Fruit fly (Drosophila melanogaster) whole organism, embryonic: ENCODE measurements around the gene Ugt49B2.

Experiments
- CG10274 ChIP-seq: fragments of 200-800 bp; sonication (Bioruptor generic); optimal IDR thresholded peaks from 3 replicates; lab custom pipeline; 2017; ENCODE audit warnings: missing biosample characterization, mild to moderate bottlenecking, missing genetic modification characterization
- CG10366 ChIP-seq: fragments of 200-800 bp; sonication (Bioruptor generic); IDR thresholded peaks from 2 replicates; pipeline ENCODE4 v1.3.6; 2022; ENCODE audit warnings: missing biosample characterization, missing genetic modification characterization
- CG10543 ChIP-seq: fragments of 200-800 bp; sonication (Bioruptor generic); optimal IDR thresholded peaks from 3 replicates; lab custom pipeline; 2017; ENCODE audit warnings: missing biosample characterization, mild to moderate bottlenecking, missing genetic modification characterization, moderate library complexity
- CG10654 ChIP-seq: fragments of 200-800 bp; sonication (Bioruptor generic); optimal IDR thresholded peaks from 2 replicates; lab custom pipeline; 2016; ENCODE audit warnings: missing biosample characterization, missing genetic modification characterization
- CG11247 ChIP-seq: fragments of 200-800 bp; sonication (Bioruptor generic); IDR thresholded peaks from 2 replicates; pipeline ENCODE4 v1.3.6; 2022; ENCODE audit warnings: missing biosample characterization, missing genetic modification characterization
- CG11696 ChIP-seq: fragments of 200-800 bp; sonication (Bioruptor generic); IDR thresholded peaks from 2 replicates; pipeline ENCODE4 v1.3.6; 2022; ENCODE audit warnings: missing biosample characterization, missing genetic modification characterization
- CG11723 ChIP-seq: fragments of 200-800 bp; sonication (Bioruptor generic); optimal IDR thresholded peaks from 2 replicates; lab custom pipeline; 2017; ENCODE audit warnings: missing biosample characterization, mild to moderate bottlenecking, missing genetic modification characterization
- CG13624 ChIP-seq: fragments of 200-800 bp; sonication (Bioruptor generic); optimal IDR thresholded peaks from 2 replicates; lab custom pipeline; 2016; ENCODE audit warnings: missing biosample characterization, missing genetic modification characterization
- CG14710 ChIP-seq: fragments of 200-800 bp; sonication (Bioruptor generic); optimal IDR thresholded peaks from 3 replicates; lab custom pipeline; 2019; ENCODE audit warnings: missing biosample characterization, mild to moderate bottlenecking, missing genetic modification characterization, moderate library complexity
- CG15514 ChIP-seq: fragments of 200-800 bp; sonication (Bioruptor generic); optimal IDR thresholded peaks from 3 replicates; lab custom pipeline; 2017; ENCODE audit warnings: missing biosample characterization, missing genetic modification characterization, mild to moderate bottlenecking, moderate library complexity, missing genetic modification reagents
- CG1647 ChIP-seq: fragments of 200-800 bp; sonication (Bioruptor generic); optimal IDR thresholded peaks from 3 replicates; lab custom pipeline; 2016; ENCODE audit warnings: missing biosample characterization, missing genetic modification characterization
- CG17912 ChIP-seq: fragments of 200-800 bp; sonication (Bioruptor generic); optimal IDR thresholded peaks from 2 replicates; lab custom pipeline; 2018; ENCODE audit warnings: missing biosample characterization, mild to moderate bottlenecking, missing genetic modification characterization
- CG1792 ChIP-seq: fragments of 200-800 bp; sonication (Bioruptor generic); optimal IDR thresholded peaks from 2 replicates; lab custom pipeline; 2016; ENCODE audit warnings: missing biosample characterization, missing genetic modification characterization
- CG18764 ChIP-seq: fragments of 200-800 bp; sonication (Bioruptor generic); optimal IDR thresholded peaks from 3 replicates; lab custom pipeline; 2016; ENCODE audit warnings: missing biosample characterization, missing genetic modification characterization
- CG2116 ChIP-seq: fragments of 200-800 bp; sonication (Bioruptor generic); optimal IDR thresholded peaks from 3 replicates; lab custom pipeline; 2018; ENCODE audit warnings: missing biosample characterization, mild to moderate bottlenecking, missing genetic modification characterization
- CG2129 ChIP-seq: fragments of 200-800 bp; sonication (Bioruptor generic); IDR thresholded peaks from 2 replicates; pipeline ENCODE4 v1.3.6; 2022; ENCODE audit warnings: missing biosample characterization, missing genetic modification characterization; ENCODE audit not compliant: partially characterized antibody
- CG2889 ChIP-seq: fragments of 200-800 bp; sonication (Bioruptor generic); IDR thresholded peaks from 3 replicates; pipeline ENCODE4 v1.3.6; 2022; ENCODE audit warnings: missing biosample characterization, missing genetic modification characterization
- CG34422 ChIP-seq: fragments of 200-800 bp; sonication (Bioruptor generic); IDR thresholded peaks from 3 replicates; pipeline ENCODE4 v1.3.6; 2022; ENCODE audit warnings: missing biosample characterization, missing genetic modification characterization
- CG4404 ChIP-seq: fragments of 200-800 bp; sonication (Bioruptor generic); IDR thresholded peaks from 2 replicates; pipeline ENCODE4 v1.3.6; 2022; ENCODE audit warnings: missing biosample characterization, missing genetic modification characterization
- CG4707 ChIP-seq: fragments of 200-800 bp; sonication (Bioruptor generic); optimal IDR thresholded peaks from 2 replicates; lab custom pipeline; 2018; ENCODE audit warnings: missing biosample characterization, mild to moderate bottlenecking, missing genetic modification characterization, moderate library complexity
- CG6254 ChIP-seq: fragments of 200-800 bp; sonication (Bioruptor generic); optimal IDR thresholded peaks from 3 replicates; lab custom pipeline; 2017; ENCODE audit warnings: mild to moderate bottlenecking, missing biosample characterization, missing genetic modification reagents, missing genetic modification characterization
- CG6813 ChIP-seq: fragments of 200-800 bp; sonication (Bioruptor generic); optimal IDR thresholded peaks from 2 replicates; lab custom pipeline; 2017; ENCODE audit warnings: missing biosample characterization, missing genetic modification characterization, mild to moderate bottlenecking, moderate library complexity, missing genetic modification reagents
- CG9609 ChIP-seq: fragments of 200-800 bp; sonication (Bioruptor generic); optimal IDR thresholded peaks from 3 replicates; lab custom pipeline; 2016; ENCODE audit warnings: missing biosample characterization, missing genetic modification characterization
- CG9797 ChIP-seq: fragments of 200-800 bp; sonication (Bioruptor generic); optimal IDR thresholded peaks from 3 replicates; lab custom pipeline; 2018; ENCODE audit warnings: missing biosample characterization, mild to moderate bottlenecking, missing genetic modification characterization
- CG9932 ChIP-seq: fragments of 200-800 bp; sonication (Bioruptor generic); IDR thresholded peaks from 2 replicates; pipeline ENCODE4 v1.3.6; 2022; ENCODE audit warnings: missing biosample characterization, missing genetic modification characterization
- Deaf1 ChIP-seq: fragments of 200-800 bp; optimal IDR thresholded peaks from 3 replicates; lab custom pipeline; 2019; ENCODE audit warnings: missing biosample characterization, mild to moderate bottlenecking, missing genetic modification characterization, moderate library complexity
- Drgx ChIP-seq: fragments of 200-800 bp; sonication (Bioruptor generic); IDR thresholded peaks from 2 replicates; pipeline ENCODE4 v1.3.6; 2022; ENCODE audit warnings: missing biosample characterization, missing genetic modification characterization
- Fer3 ChIP-seq: fragments of 200-800 bp; sonication (Bioruptor generic); optimal IDR thresholded peaks from 2 replicates; lab custom pipeline; 2018; ENCODE audit warnings: missing biosample characterization, mild to moderate bottlenecking, missing genetic modification characterization, moderate library complexity
- Kr ChIP-seq: fragments of 200-800 bp; sonication (Bioruptor generic); optimal IDR thresholded peaks from 2 replicates; lab custom pipeline; 2017; ENCODE audit warnings: missing biosample characterization, mild to moderate bottlenecking, missing genetic modification characterization
- Opbp ChIP-seq: fragments of 200-800 bp; sonication (Bioruptor generic); IDR thresholded peaks from 3 replicates; pipeline ENCODE4 v1.3.6; 2022; ENCODE audit warnings: missing biosample characterization, missing genetic modification characterization; ENCODE audit not compliant: partially characterized antibody
- Ptx1 ChIP-seq: fragments of 200-800 bp; sonication (Bioruptor generic); IDR thresholded peaks from 2 replicates; pipeline ENCODE4 v1.3.6; 2022; ENCODE audit warnings: missing biosample characterization, missing genetic modification characterization
- Rx ChIP-seq: fragments of 200-800 bp; sonication (Bioruptor generic); IDR thresholded peaks from 2 replicates; pipeline ENCODE4 v1.3.6; 2022; ENCODE audit warnings: missing biosample characterization, missing genetic modification characterization
- Sin3A ChIP-seq: fragments of >200 bp; optimal IDR thresholded peaks from 2 replicates; lab custom pipeline; 2018
- Stat92E ChIP-seq, 3 experiments: fragments of >200 bp in 2 of 3; fragments of 200-800 bp in 1 of 3; sonication (Bioruptor generic) in 1 of 3; optimal IDR thresholded peaks; 2 replicates each; lab custom pipeline; 2017 to 2019; ENCODE audit warnings: missing biosample characterization in 3 of 3, missing genetic modification characterization in 3 of 3, mild to moderate bottlenecking in 1 of 3, moderate library complexity in 1 of 3
- YL-1 ChIP-seq: fragments of 200-800 bp; sonication (Bioruptor generic); optimal IDR thresholded peaks from 3 replicates; lab custom pipeline; 2017; ENCODE audit warnings: missing biosample characterization, mild to moderate bottlenecking, missing genetic modification characterization
- bowl ChIP-seq: fragments of 200-800 bp; sonication (Bioruptor generic); IDR thresholded peaks from 2 replicates; pipeline ENCODE4 v1.3.6; 2022; ENCODE audit warnings: missing biosample characterization, missing genetic modification characterization
- bsh ChIP-seq, 2 experiments: fragments of 200-800 bp; sonication (Bioruptor generic); optimal IDR thresholded peaks; 2 replicates each; lab custom pipeline; 2017 to 2018; ENCODE audit warnings: mild to moderate bottlenecking in 2 of 2, missing biosample characterization in 2 of 2, missing genetic modification characterization in 2 of 2, moderate library complexity in 1 of 2
- dati ChIP-seq: fragments of 200-800 bp; sonication (Bioruptor generic); IDR thresholded peaks from 2 replicates; pipeline ENCODE4 v1.3.6; 2022; ENCODE audit warnings: missing biosample characterization, missing genetic modification characterization
- disco-r ChIP-seq: fragments of 200-800 bp; sonication (Bioruptor generic); optimal IDR thresholded peaks from 2 replicates; lab custom pipeline; 2016; ENCODE audit warnings: missing biosample characterization, missing genetic modification characterization
- exex ChIP-seq: fragments of 200-800 bp; sonication (Bioruptor generic); optimal IDR thresholded peaks from 4 replicates; lab custom pipeline; 2018; ENCODE audit warnings: missing biosample characterization, mild to moderate bottlenecking, missing genetic modification characterization, moderate library complexity
- gcm2 ChIP-seq: fragments of 200-800 bp; sonication (Bioruptor generic); optimal IDR thresholded peaks from 2 replicates; lab custom pipeline; 2016; ENCODE audit warnings: missing biosample characterization, missing genetic modification characterization
- ham ChIP-seq: fragments of 200-800 bp; sonication (Bioruptor generic); IDR thresholded peaks from 2 replicates; pipeline ENCODE4 v1.3.6; 2022; ENCODE audit warnings: missing biosample characterization, missing genetic modification characterization
- ind ChIP-seq: fragments of 200-800 bp; sonication (Bioruptor generic); optimal IDR thresholded peaks from 3 replicates; lab custom pipeline; 2016; ENCODE audit warnings: missing biosample characterization, missing genetic modification characterization
- mirr ChIP-seq: fragments of 200-800 bp; sonication (Bioruptor generic); optimal IDR thresholded peaks from 3 replicates; lab custom pipeline; 2018; ENCODE audit warnings: missing biosample characterization, mild to moderate bottlenecking, missing genetic modification characterization
- mld ChIP-seq: fragments of 200-800 bp; sonication (Bioruptor generic); IDR thresholded peaks from 3 replicates; pipeline ENCODE4 v1.3.6; 2022; ENCODE audit warnings: missing biosample characterization, missing genetic modification characterization; ENCODE audit not compliant: partially characterized antibody
- rib ChIP-seq: fragments of 200-800 bp; sonication (Bioruptor generic); IDR thresholded peaks from 2 replicates; pipeline ENCODE4 v1.3.6; 2022; ENCODE audit warnings: missing biosample characterization, missing genetic modification characterization
- run ChIP-seq: fragments of 200-800 bp; sonication (Bioruptor generic); optimal IDR thresholded peaks from 3 replicates; lab custom pipeline; 2018; ENCODE audit warnings: missing biosample characterization, mild to moderate bottlenecking, missing genetic modification characterization
- tll ChIP-seq, 2 experiments: fragments of 200-800 bp in 1 of 2; fragments of >200 bp in 1 of 2; sonication (Bioruptor generic) in 1 of 2; optimal IDR thresholded peaks; 2 replicates each; lab custom pipeline; 2017 to 2019; ENCODE audit warnings: missing biosample characterization in 2 of 2, missing genetic modification characterization in 2 of 2, mild to moderate bottlenecking in 1 of 2, moderate library complexity in 1 of 2

Ugt49B2 gene

DNA sequence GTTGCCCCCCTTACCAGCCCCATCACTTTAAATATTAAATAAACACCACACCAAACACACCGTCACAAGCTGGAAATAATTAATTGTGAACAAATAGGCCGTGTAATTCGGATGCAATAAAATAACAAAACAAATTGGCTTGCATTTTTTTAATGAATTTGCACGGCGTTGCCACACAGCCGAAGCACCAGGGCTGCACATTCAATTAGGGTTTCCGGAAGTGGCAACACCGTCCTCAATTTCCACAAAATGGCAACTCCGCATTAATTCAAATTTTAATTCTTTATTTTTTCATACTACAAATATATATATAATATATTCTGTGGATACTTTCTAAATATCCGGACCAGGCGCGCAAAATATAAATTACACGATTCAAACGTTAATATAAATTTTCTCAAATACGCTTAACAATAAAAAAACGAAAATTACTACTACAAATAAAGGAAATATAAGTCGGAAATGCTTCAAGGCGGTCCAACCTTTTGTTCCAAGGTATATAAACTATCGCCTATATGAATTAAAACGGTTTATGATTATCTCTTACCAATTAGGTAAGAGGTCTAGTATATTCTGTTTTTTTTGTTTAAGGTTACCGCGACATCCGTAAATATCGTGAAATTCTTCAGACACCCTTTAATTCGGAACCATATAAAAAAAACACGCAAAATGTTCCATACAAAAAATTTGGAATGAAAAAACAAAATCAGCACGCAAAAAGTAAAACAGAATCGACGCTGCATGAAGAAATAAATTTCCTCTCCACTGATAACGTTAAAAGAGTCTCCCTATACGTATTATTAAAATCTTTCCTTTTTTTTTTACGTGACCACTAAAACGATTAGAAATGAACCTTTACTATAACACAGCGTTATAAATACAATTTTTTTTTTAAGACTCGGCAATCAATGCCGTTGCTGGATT lies 25.9 kb downstream of the Ugt49B2 start (continued):
- TF ChIP-seq CG10274 (GFP tag; lab: Kevin White, UChicago) (no peak), CG1792 (GFP tag; lab: Kevin White, UChicago) (no peak), YL-1 (GFP tag; lab: Kevin White, UChicago) (peak; percentile 97), CG6813 (GFP tag; lab: Kevin White, UChicago) (no peak), ham (GFP tag; lab: Robert Waterston, UW) (no peak), Fer3 (tag; lab: Kevin White, UChicago) (peak; percentile 49), CG1647 (GFP tag; lab: Kevin White, UChicago) (no peak), CG2889 (GFP tag; lab: Robert Waterston, UW) (no peak), CG14710 (peak; percentile 65), Ptx1 (GFP tag; lab: Robert Waterston, UW) (no peak), CG17912 (peak; percentile 55), bsh (GFP tag; optimal IDR thresholded peaks at IDR 0.05; lab: Kevin White, UChicago) (no peak), Kr (GFP tag; lab: Kevin White, UChicago) (no peak), CG11247 (GFP tag; lab: Robert Waterston, UW) (peak; percentile 59; the same call in 1 of the 2 replicates), CG9797 (GFP tag; lab: Kevin White, UChicago) (peak; percentile 58), bowl (GFP tag; lab: Robert Waterston, UW) (no peak), tll (GFP tag; optimal IDR thresholded peaks at IDR 0.05; lab: Kevin White, UChicago) (no peak), CG10654 (GFP tag; lab: Kevin White, UChicago) (no peak), Opbp (GFP tag; lab: Robert Waterston, UW) (peak; percentile 53; the same call in 1 of the 3 replicates), gcm2 (GFP tag; lab: Kevin White, UChicago) (no peak), CG4707 (GFP tag; lab: Kevin White, UChicago) (no peak), CG10543 (GFP tag; lab: Kevin White, UChicago) (peak; percentile 79), Sin3A (peak; percentile 54), CG6254 (GFP tag; lab: Kevin White, UChicago) (no peak), CG9609 (GFP tag; lab: Kevin White, UChicago) (no peak), CG4404 (GFP tag; lab: Robert Waterston, UW) (no peak), run (no peak), Drgx (GFP tag; lab: Robert Waterston, UW) (no peak), CG11723 (GFP tag; lab: Kevin White, UChicago) (no peak), disco-r (GFP tag; lab: Kevin White, UChicago) (no peak), dati (GFP tag; lab: Robert Waterston, UW) (no peak), CG9932 (GFP tag; lab: Robert Waterston, UW) (peak; percentile 42), CG34422 (GFP tag; lab: Robert Waterston, UW) (0 out of 3 replicates have a peak, but pooled peaks have one; percentile 39), mld (no peak), CG13624 (no peak), Deaf1 (tag; lab: Kevin White, UChicago) (no peak), Rx (GFP tag; lab: Robert Waterston, UW) (no peak; the same call in 1 of the 2 replicates), mirr (peak; percentile 52), CG11696 (no peak), CG2129 (GFP tag; lab: Robert Waterston, UW) (no peak), Stat92E (GFP tag; optimal IDR thresholded peaks at IDR 0.05; lab: Kevin White, UChicago) (no peak), rib (no peak), CG15514 (peak; percentile 75), CG18764 (GFP tag; lab: Kevin White, UChicago) (no peak), ind (GFP tag; lab: Kevin White, UChicago) (no peak), CG2116 (GFP tag; lab: Kevin White, UChicago) (peak; percentile 68), exex (tag; lab: Kevin White, UChicago) (no peak), CG10366 (GFP tag; lab: Robert Waterston, UW) (peak; percentile 15; the same call in 1 of the 2 replicates)
